Fruit fly (Drosophila melanogaster) whole organism, prepupa: Measurements from ENCODE around the gene Xport-A.
A peak's percentile ranks its signal among the peaks of the same experiment; 100 is the strongest.

ENCODE experiments used
- Blimp-1 ChIP-seq: fragments of 200-800 bp; sonication (Bioruptor generic); optimal IDR thresholded peaks from 3 replicates; lab custom pipeline; 2017; ENCODE audit warnings: missing biosample characterization, missing genetic modification characterization, mild to moderate bottlenecking, moderate library complexity, missing genetic modification reagents
- CG10631 ChIP-seq: fragments of 200-800 bp; sonication (Bioruptor generic); optimal IDR thresholded peaks from 2 replicates; lab custom pipeline; 2016; ENCODE audit warnings: missing biosample characterization, missing genetic modification characterization
- CG10669 ChIP-seq: fragments of 200-800 bp; sonication (Bioruptor generic); optimal IDR thresholded peaks from 3 replicates; lab custom pipeline; 2018; ENCODE audit warnings: missing biosample characterization, mild to moderate bottlenecking, missing genetic modification characterization, moderate library complexity
- CG11294 ChIP-seq: fragments of 200-800 bp; sonication (Bioruptor generic); IDR thresholded peaks from 2 replicates; pipeline ENCODE4 v1.3.6; 2022; ENCODE audit warnings: missing biosample characterization, missing genetic modification characterization
- CG15336 ChIP-seq: fragments of 200-800 bp; sonication (Bioruptor generic); IDR thresholded peaks from 2 replicates; pipeline ENCODE4 v1.3.6; 2022; ENCODE audit warnings: missing biosample characterization, missing genetic modification characterization
- CG16779 ChIP-seq: fragments of 200-800 bp; sonication (Bioruptor generic); optimal IDR thresholded peaks from 3 replicates; lab custom pipeline; 2017; ENCODE audit warnings: missing biosample characterization, mild to moderate bottlenecking, missing genetic modification characterization
- CG3032 ChIP-seq: fragments of 200-800 bp; optimal IDR thresholded peaks from 2 replicates; lab custom pipeline; 2019; ENCODE audit warnings: missing biosample characterization, mild to moderate bottlenecking, missing genetic modification characterization, moderate library complexity
- CG31627 ChIP-seq: fragments of 200-800 bp; sonication (Bioruptor generic); optimal IDR thresholded peaks from 3 replicates; lab custom pipeline; 2016; ENCODE audit warnings: missing biosample characterization, missing genetic modification characterization
- CG32006 ChIP-seq: fragments of 200-800 bp; sonication (Bioruptor generic); optimal IDR thresholded peaks from 3 replicates; lab custom pipeline; 2017; ENCODE audit warnings: missing biosample characterization, mild to moderate bottlenecking, missing genetic modification characterization
- CG34406 ChIP-seq: fragments of 200-800 bp; sonication (Bioruptor generic); optimal IDR thresholded peaks from 3 replicates; lab custom pipeline; 2016; ENCODE audit warnings: missing biosample characterization, missing genetic modification characterization
- CG4318 ChIP-seq: fragments of 200-800 bp; sonication (Bioruptor generic); optimal IDR thresholded peaks from 3 replicates; lab custom pipeline; 2017; ENCODE audit warnings: missing biosample characterization, mild to moderate bottlenecking, missing genetic modification characterization
- CG6163 ChIP-seq: fragments of 200-800 bp; sonication (Bioruptor generic); IDR thresholded peaks from 3 replicates; pipeline ENCODE4 v1.3.6; 2022; ENCODE audit warnings: missing biosample characterization, missing genetic modification characterization
- CG6792 ChIP-seq: fragments of 200-800 bp; sonication (Bioruptor generic); optimal IDR thresholded peaks from 3 replicates; lab custom pipeline; 2016; ENCODE audit warnings: missing biosample characterization, missing genetic modification characterization
- CG6808 ChIP-seq: fragments of 200-800 bp; sonication (Bioruptor generic); optimal IDR thresholded peaks from 3 replicates; lab custom pipeline; 2017; ENCODE audit warnings: missing biosample characterization, missing genetic modification characterization, mild to moderate bottlenecking, moderate library complexity, missing genetic modification reagents
- CG6854 ChIP-seq: fragments of 200-800 bp; sonication (Bioruptor generic); optimal IDR thresholded peaks from 2 replicates; lab custom pipeline; 2017; ENCODE audit warnings: missing biosample characterization, mild to moderate bottlenecking, missing genetic modification characterization
- CG7368 ChIP-seq: fragments of 200-800 bp; sonication (Bioruptor generic); optimal IDR thresholded peaks from 3 replicates; lab custom pipeline; 2016; ENCODE audit warnings: missing biosample characterization, missing genetic modification characterization
- CG8119 ChIP-seq: fragments of 200-800 bp; sonication (Bioruptor generic); IDR thresholded peaks from 3 replicates; pipeline ENCODE4 v1.3.6; 2022; ENCODE audit warnings: missing biosample characterization, missing genetic modification characterization
- CG8319 ChIP-seq: fragments of 200-800 bp; sonication (Bioruptor generic); optimal IDR thresholded peaks from 3 replicates; lab custom pipeline; 2016; ENCODE audit warnings: missing biosample characterization, missing genetic modification characterization
- CG9139 ChIP-seq: fragments of 200-800 bp; sonication (Bioruptor generic); optimal IDR thresholded peaks from 3 replicates; lab custom pipeline; 2017; ENCODE audit warnings: missing biosample characterization, mild to moderate bottlenecking, missing genetic modification characterization
- Eip78C ChIP-seq: fragments of 200-800 bp; sonication (Bioruptor generic); peaks from one replicate; lab custom pipeline; 2016; ENCODE audit warnings: missing biosample characterization, missing genetic modification characterization
- Ets96B ChIP-seq: fragments of 200-800 bp; optimal IDR thresholded peaks from 2 replicates; lab custom pipeline; 2019; ENCODE audit warnings: missing biosample characterization, mild to moderate bottlenecking, missing genetic modification characterization, moderate library complexity
- Gug ChIP-seq: fragments of 200-800 bp; sonication (Bioruptor generic); IDR thresholded peaks from 2 replicates; pipeline ENCODE4 v1.3.6; 2022; ENCODE audit warnings: missing biosample characterization, missing genetic modification characterization
- Hr39 ChIP-seq: fragments of 200-800 bp; sonication (Bioruptor generic); optimal IDR thresholded peaks from 2 replicates; lab custom pipeline; 2016; ENCODE audit warnings: missing biosample characterization, missing genetic modification characterization
- Hr4 ChIP-seq: fragments of 200-800 bp; sonication (Bioruptor generic); optimal IDR thresholded peaks from 3 replicates; lab custom pipeline; 2016; ENCODE audit warnings: missing biosample characterization, missing genetic modification characterization
- Lpt ChIP-seq: fragments of 200-800 bp; sonication (Bioruptor generic); optimal IDR thresholded peaks from 3 replicates; lab custom pipeline; 2016; ENCODE audit warnings: missing biosample characterization, missing genetic modification characterization
- OdsH ChIP-seq: fragments of 200-800 bp; sonication (Bioruptor generic); optimal IDR thresholded peaks from 3 replicates; lab custom pipeline; 2016; ENCODE audit warnings: missing biosample characterization, missing genetic modification characterization
- Smox ChIP-seq: fragments of 200-800 bp; sonication (Bioruptor generic); optimal IDR thresholded peaks from 3 replicates; lab custom pipeline; 2016; ENCODE audit warnings: missing biosample characterization, missing genetic modification characterization
- Sox102F ChIP-seq: fragments of 200-800 bp; sonication (Bioruptor generic); optimal IDR thresholded peaks from 2 replicates; lab custom pipeline; 2016; ENCODE audit warnings: missing biosample characterization, mild to moderate bottlenecking, missing genetic modification characterization
- Sox14 ChIP-seq: fragments of 200-800 bp; sonication (Bioruptor generic); optimal IDR thresholded peaks from 3 replicates; lab custom pipeline; 2016; ENCODE audit warnings: missing biosample characterization, missing genetic modification characterization
- acj6 ChIP-seq: fragments of 200-800 bp; sonication (Bioruptor generic); optimal IDR thresholded peaks from 3 replicates; lab custom pipeline; 2016; ENCODE audit warnings: missing biosample characterization, missing genetic modification characterization
- cyc ChIP-seq: fragments of 200-800 bp; sonication (Bioruptor generic); optimal IDR thresholded peaks from 3 replicates; lab custom pipeline; 2016; ENCODE audit warnings: missing biosample characterization, missing genetic modification characterization
- dsx ChIP-seq: fragments of 200-800 bp; optimal IDR thresholded peaks from 3 replicates; lab custom pipeline; 2019; ENCODE audit warnings: missing biosample characterization, mild to moderate bottlenecking, missing genetic modification characterization, moderate library complexity; ENCODE audit not compliant: poor library complexity, severe bottlenecking
- eg ChIP-seq: fragments of 200-800 bp; sonication (Bioruptor generic); IDR thresholded peaks from 3 replicates; pipeline ENCODE4 v1.3.6; 2022; ENCODE audit warnings: missing biosample characterization, missing genetic modification characterization
- esn ChIP-seq: fragments of 200-800 bp; sonication (Bioruptor generic); optimal IDR thresholded peaks from 2 replicates; lab custom pipeline; 2016; ENCODE audit warnings: missing biosample characterization, mild to moderate bottlenecking, missing genetic modification characterization, moderate library complexity
- fd85E ChIP-seq: fragments of 200-800 bp; sonication (Bioruptor generic); optimal IDR thresholded peaks from 3 replicates; lab custom pipeline; 2016; ENCODE audit warnings: missing biosample characterization, missing genetic modification characterization
- fkh ChIP-seq: fragments of 200-800 bp; sonication (Bioruptor generic); optimal IDR thresholded peaks from 3 replicates; lab custom pipeline; 2017; ENCODE audit warnings: missing biosample characterization, mild to moderate bottlenecking, missing genetic modification characterization, moderate library complexity
- lz ChIP-seq: fragments of 200-800 bp; sonication (Bioruptor generic); optimal IDR thresholded peaks from 3 replicates; lab custom pipeline; 2016; ENCODE audit warnings: missing biosample characterization, missing genetic modification characterization
- net ChIP-seq: fragments of 200-800 bp; sonication (Bioruptor generic); optimal IDR thresholded peaks from 3 replicates; lab custom pipeline; 2016; ENCODE audit warnings: missing biosample characterization, missing genetic modification characterization
- salr ChIP-seq, 2 experiments: fragments of 200-800 bp; sonication (Bioruptor generic); optimal IDR thresholded peaks; 3 replicates each; lab custom pipeline; 2016 to 2018; ENCODE audit warnings: missing biosample characterization in 2 of 2, missing genetic modification characterization in 2 of 2, mild to moderate bottlenecking in 1 of 2
- ss ChIP-seq, 2 experiments: fragments of 200-800 bp; sonication (Bioruptor generic); optimal IDR thresholded peaks; 2 replicates in 1 of 2; 3 replicates in 1 of 2; lab custom pipeline; 2017 to 2018; ENCODE audit warnings: mild to moderate bottlenecking in 2 of 2, missing biosample characterization in 2 of 2, missing genetic modification characterization in 2 of 2, moderate library complexity in 1 of 2
- svp ChIP-seq: fragments of 200-800 bp; sonication (Bioruptor generic); peaks from one replicate; lab custom pipeline; 2016; ENCODE audit warnings: missing biosample characterization, missing genetic modification characterization
- topi ChIP-seq: fragments of 200-800 bp; sonication (Bioruptor generic); optimal IDR thresholded peaks from 3 replicates; lab custom pipeline; 2016; ENCODE audit warnings: missing biosample characterization, missing genetic modification characterization
- vri ChIP-seq: fragments of 200-800 bp; sonication (Bioruptor generic); optimal IDR thresholded peaks from 3 replicates; lab custom pipeline; 2016; ENCODE audit warnings: missing biosample characterization, mild to moderate bottlenecking, missing genetic modification characterization

Xport-A gene

DNA sequence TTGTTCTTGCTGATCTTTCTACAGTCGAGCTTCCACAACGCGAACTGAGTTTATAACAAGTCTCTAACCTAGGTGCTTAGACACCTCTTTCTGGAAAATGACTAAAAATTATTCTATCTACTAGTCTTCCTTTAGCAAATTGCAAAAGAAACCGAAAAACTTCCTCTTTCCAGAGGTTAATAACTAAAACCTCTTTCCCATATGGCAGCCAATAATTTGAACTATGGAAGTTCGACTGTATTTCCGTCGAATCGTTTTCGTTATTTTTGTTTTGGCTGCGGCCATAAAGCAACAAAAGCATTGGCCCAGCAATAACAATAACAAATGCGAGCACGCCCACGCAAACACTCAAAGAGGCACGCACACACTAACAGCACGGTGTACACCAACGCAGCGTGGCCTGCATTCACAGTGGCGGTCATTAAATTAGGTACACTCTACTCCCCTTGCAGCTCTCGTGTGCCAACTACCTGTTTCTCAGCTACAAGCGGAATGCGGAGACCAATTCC lies 34.7 kb downstream of the Xport-A start:
- TF ChIP-seq CG34406 (GFP tag; lab: Kevin White, UChicago) (no peak), eg (GFP tag; lab: Robert Waterston, UW) (peak; percentile 50; the same call in 1 of the 3 replicates), Hr4 (peak; percentile 7), CG10631 (GFP tag; lab: Kevin White, UChicago) (no peak), acj6 (no peak), CG8119 (GFP tag; lab: Robert Waterston, UW) (peak; percentile 33; the same call in 1 of the 3 replicates), Lpt (GFP tag; lab: Kevin White, UChicago) (no peak), lz (peak; percentile 27), CG7368 (GFP tag; lab: Kevin White, UChicago) (peak; percentile 5), Blimp-1 (GFP tag; lab: Kevin White, UChicago) (no peak), CG31627 (peak; percentile 38), OdsH (GFP tag; lab: Kevin White, UChicago) (peak; percentile 11), Ets96B (tag; lab: Kevin White, UChicago) (peak; percentile 18), CG3032 (tag; lab: Kevin White, UChicago) (no peak), net (GFP tag; lab: Kevin White, UChicago) (peak; percentile 51), Hr39 (GFP tag; lab: Kevin White, UChicago) (no peak), fkh (peak; percentile 10), svp (GFP tag; lab: Kevin White, UChicago) (no peak), vri (GFP tag; lab: Kevin White, UChicago) (peak; percentile 48), Gug (GFP tag; lab: Robert Waterston, UW) (no peak), CG4318 (GFP tag; lab: Kevin White, UChicago) (no peak), topi (GFP tag; lab: Kevin White, UChicago) (peak; percentile 25), dsx (no peak), ss (GFP tag; optimal IDR thresholded peaks at IDR 0.05; lab: Kevin White, UChicago) (peak in 1 of 2 experiments; percentile 52), CG6854 (GFP tag; lab: Kevin White, UChicago) (peak; percentile 38), CG32006 (GFP tag; lab: Kevin White, UChicago) (peak; percentile 36), Eip78C (GFP tag; lab: Kevin White, UChicago) (peak; percentile 85), CG6808 (GFP tag; lab: Kevin White, UChicago) (peak; percentile 38), esn (GFP tag; lab: Kevin White, UChicago) (peak; percentile 45), Sox14 (GFP tag; lab: Kevin White, UChicago) (peak; percentile 39), CG6163 (GFP tag; lab: Robert Waterston, UW) (peak; percentile 31; the same call in 1 of the 3 replicates), cyc (GFP tag; lab: Kevin White, UChicago) (peak; percentile 13), CG15336 (GFP tag; lab: Robert Waterston, UW) (peak; percentile 50), CG6792 (GFP tag; lab: Kevin White, UChicago) (no peak)
- TF ChIP-seq, all 60 proteins: peak for 22

DNA sequence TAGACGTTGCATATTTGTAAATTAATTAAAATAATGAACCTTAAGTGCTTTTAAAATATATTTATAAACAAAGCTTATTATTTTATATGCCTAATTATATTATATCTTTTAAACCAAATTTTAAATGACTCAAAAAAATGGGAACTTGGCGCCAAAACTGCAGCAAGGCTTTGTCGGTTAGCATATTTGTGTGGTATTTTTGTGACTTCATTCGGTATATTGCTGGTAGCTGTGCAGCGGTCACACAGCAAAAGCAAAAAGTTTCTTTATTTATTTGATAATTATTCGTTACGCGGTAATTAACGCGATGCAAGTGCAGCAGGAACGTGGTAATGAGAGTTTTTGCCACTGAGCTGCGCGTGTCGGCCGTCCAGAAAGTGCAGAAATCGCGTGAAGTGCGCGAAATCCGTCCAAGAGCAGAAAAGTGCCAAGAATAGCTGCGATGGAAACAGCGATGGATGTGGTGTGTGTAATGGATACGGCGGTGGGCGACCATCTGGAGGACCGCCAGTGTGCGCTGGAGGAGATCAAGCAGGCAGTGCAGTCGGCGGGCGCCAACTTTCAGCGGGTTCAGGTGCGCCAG lies 35.7 kb downstream of the Xport-A start, which contains the start of gene Ask1:
Gene Ask1, plus strand, starts transcription at position 250 of the 583 bp plus-strand sequence.
- TF ChIP-seq dsx, result no peak
- TF ChIP-seq CG4318 (GFP tag; lab: Kevin White, UChicago), result no peak
- TF ChIP-seq CG6854 (GFP tag; lab: Kevin White, UChicago), result peak; percentile 16
- TF ChIP-seq fkh, result peak; percentile 20

DNA sequence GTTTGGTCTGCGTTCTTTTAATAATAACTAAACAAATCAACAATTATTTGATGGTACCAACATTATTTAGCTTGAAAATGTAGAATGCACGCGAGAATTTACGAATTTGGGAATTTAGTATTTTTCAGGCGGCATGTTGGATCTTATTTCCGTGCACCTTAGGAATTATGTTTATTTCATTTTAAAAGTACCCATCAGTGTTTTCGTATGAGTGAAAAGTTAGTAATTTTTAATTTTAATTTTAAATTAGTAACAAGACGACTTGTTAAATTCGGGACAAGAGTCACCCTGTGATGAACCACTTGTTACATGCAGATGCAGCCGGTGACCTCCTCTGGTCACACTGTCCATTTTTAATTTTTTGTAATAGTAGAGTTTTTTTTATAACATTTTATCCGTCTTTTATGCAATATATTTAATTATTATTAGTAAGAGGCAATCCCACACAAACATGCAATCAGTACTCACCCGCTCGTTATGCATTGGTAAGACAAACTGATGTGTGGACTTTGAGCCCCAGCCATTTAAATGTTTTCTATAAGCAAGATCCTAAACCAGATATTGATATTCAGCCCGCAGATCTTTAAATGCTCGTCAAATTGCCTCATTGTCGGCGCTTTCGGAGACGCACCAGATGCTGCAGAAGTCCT lies 37.7 kb downstream of the Xport-A start, which contains the start of the genes CG17186 and Arc42:
Gene CG17186, minus strand, starts transcription at position 88 of the 650 bp plus-strand sequence.
Gene Arc42, plus strand, starts transcription at position 311 of the 650 bp plus-strand sequence.
- TF ChIP-seq CG16779 (tag; lab: Kevin White, UChicago) (peak; percentile 62), Eip78C (GFP tag; lab: Kevin White, UChicago) (peak; percentile 72), CG31627 (peak; percentile 1), Gug (GFP tag; lab: Robert Waterston, UW) (no peak), salr (GFP tag; optimal IDR thresholded peaks at IDR 0.05; lab: Kevin White, UChicago) (no peak), CG32006 (GFP tag; lab: Kevin White, UChicago) (no peak), Ets96B (tag; lab: Kevin White, UChicago) (no peak), eg (GFP tag; lab: Robert Waterston, UW) (peak; percentile 41; the same call in 1 of the 3 replicates), CG8319 (GFP tag; lab: Kevin White, UChicago) (peak; percentile 30), CG8119 (GFP tag; lab: Robert Waterston, UW) (no peak), Smox (peak; percentile 33), CG6808 (GFP tag; lab: Kevin White, UChicago) (peak; percentile 79), fd85E (GFP tag; lab: Kevin White, UChicago) (no peak), CG4318 (GFP tag; lab: Kevin White, UChicago) (no peak), CG7368 (GFP tag; lab: Kevin White, UChicago) (no peak), lz (peak; percentile 46), CG11294 (GFP tag; lab: Robert Waterston, UW) (no peak), CG10669 (peak; percentile 26), esn (GFP tag; lab: Kevin White, UChicago) (peak; percentile 42), Sox102F (GFP tag; lab: Kevin White, UChicago) (peak; percentile 13), CG9139 (GFP tag; lab: Kevin White, UChicago) (peak; percentile 84), cyc (GFP tag; lab: Kevin White, UChicago) (peak; percentile 28), Hr39 (GFP tag; lab: Kevin White, UChicago) (peak; percentile 6)
